Worm (Caenorhabditis elegans) whole organism, young adult: Measurements from ENCODE around the gene D1014.7.

Experiments
- ama-1 ChIP-seq, 3 experiments: fragments of 150-350 bp in 1 of 3; sonication (generic microtip) in 2 of 3; optimal IDR thresholded peaks; 2 replicates each; lab custom pipeline; 2014 to 2018; ENCODE audit warnings: missing biosample characterization in 2 of 3, missing genetic modification characterization in 2 of 3, missing genetic modification reagents in 2 of 3
- cebp-2 ChIP-seq: fragments of 200-800 bp; sonication (Bioruptor generic); IDR thresholded peaks from 2 replicates; pipeline ENCODE4 v1.3.6; 2022; ENCODE audit warnings: missing genetic modification characterization, missing compliant biosample characterization
- hrde-1 ChIP-seq: sonication (generic microtip); optimal IDR thresholded peaks from 2 replicates; lab custom pipeline; 2016; ENCODE audit warnings: missing genetic modification characterization, mild to moderate bottlenecking, missing compliant biosample characterization, moderate library complexity, missing genotype, missing genetic modification reagents, borderline replicate concordance
- mel-28 ChIP-seq: sonication (generic microtip); optimal IDR thresholded peaks from 2 replicates; lab custom pipeline; 2016; ENCODE audit warnings: borderline replicate concordance, mild to moderate bottlenecking, missing genetic modification characterization, missing compliant biosample characterization
- zfh-2 ChIP-seq: fragments of 200-800 bp; sonication (Bioruptor generic); conservative IDR thresholded peaks from 2 replicates; pipeline ENCODE4 v1.3.6; 2022; ENCODE audit warnings: missing genetic modification reagents, missing genetic modification characterization, missing compliant biosample characterization

DNA sequence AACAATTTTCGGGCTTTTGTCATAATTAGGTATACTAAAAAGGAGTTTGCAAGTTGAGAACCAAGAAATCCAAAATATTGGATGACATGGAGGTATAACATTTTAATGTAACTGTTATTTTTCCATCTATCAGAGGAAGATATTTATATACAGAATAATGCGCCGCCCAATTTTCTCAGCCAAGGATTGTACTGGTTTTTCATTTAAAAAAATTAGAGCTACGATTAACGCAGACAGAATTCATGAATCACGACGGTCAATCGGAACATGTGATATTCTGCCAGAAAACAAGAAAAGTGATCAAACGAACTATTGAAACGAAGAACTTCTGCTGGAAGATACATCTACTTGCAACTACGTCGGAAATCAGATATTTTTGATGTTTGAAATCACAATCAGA is 19.8 kb upstream of the D1014.7 start, which contains the start of gene str-145:
- TF ChIP-seq cebp-2 (GFP tag; lab: Robert Waterston, UW), result no peak
- no peak for TF ChIP-seq ama-1 (optimal IDR thresholded peaks at IDR 0.05; lab: Kevin White, UChicago)
- no peak for TF ChIP-seq ama-1 (GFP tag; optimal IDR thresholded peaks at IDR 0.05; lab: Kevin White, UChicago)
- no peak for TF ChIP-seq mel-28 (tag; lab: Kevin White, UChicago)
- TF ChIP-seq hrde-1, result no peak
- no peak for TF ChIP-seq zfh-2 (GFP tag; lab: Robert Waterston, UW)
